Fruit fly (Drosophila melanogaster): ENCODE measurements around the gene CG10680.

dm6 chr2L:20002086-20002485, 38.1 kb downstream of the CG10680 start:
- TF ChIP-seq psq (optimal IDR thresholded peaks at IDR 0.05) = no peak
- TF ChIP-seq Dll (optimal IDR thresholded peaks at IDR 0.05) = no peak
- no peak for TF ChIP-seq EcR (GFP tag; optimal IDR thresholded peaks at IDR 0.05)
- no peak for TF ChIP-seq CG8478 (optimal IDR thresholded peaks at IDR 0.05)
